Worm (Caenorhabditis elegans) whole organism, mixed stage, embryonic: ENCODE data around the gene zzz-1.

Experiments used
- lin-13 ChIP-seq: fragments of 150-350 bp; optimal IDR thresholded peaks from 2 replicates; lab custom pipeline; 2014; ENCODE audit warnings: missing biosample characterization, missing genetic modification characterization
- nhr-12 ChIP-seq: fragments of 150-350 bp; optimal IDR thresholded peaks from 2 replicates; lab custom pipeline; 2014; ENCODE audit warnings: missing biosample characterization, missing genetic modification characterization
- nhr-237 ChIP-seq: fragments of 150-350 bp; optimal IDR thresholded peaks from 2 replicates; lab custom pipeline; 2014; ENCODE audit warnings: missing biosample characterization, missing genetic modification characterization
- snpc-4 ChIP-seq: fragments of 150-350 bp; optimal IDR thresholded peaks from 2 replicates; lab custom pipeline; 2014; ENCODE audit warnings: missing biosample characterization, missing genetic modification characterization
- unc-39 ChIP-seq: fragments of 150-350 bp; optimal IDR thresholded peaks from 2 replicates; lab custom pipeline; 2014; ENCODE audit warnings: missing biosample characterization, missing genetic modification characterization

ce11 chrV:10953471-10954155 lies 44.6 kb upstream of the zzz-1 start:
- TF ChIP-seq unc-39 (tag; lab: Kevin White, UChicago) = no peak
- no peak for TF ChIP-seq snpc-4
- no peak for TF ChIP-seq nhr-12 (tag; lab: Kevin White, UChicago)
- no peak for TF ChIP-seq lin-13
- TF ChIP-seq nhr-237 = no peak
